Fruit fly (Drosophila melanogaster): ENCODE results near the gene mad2.

DNA sequence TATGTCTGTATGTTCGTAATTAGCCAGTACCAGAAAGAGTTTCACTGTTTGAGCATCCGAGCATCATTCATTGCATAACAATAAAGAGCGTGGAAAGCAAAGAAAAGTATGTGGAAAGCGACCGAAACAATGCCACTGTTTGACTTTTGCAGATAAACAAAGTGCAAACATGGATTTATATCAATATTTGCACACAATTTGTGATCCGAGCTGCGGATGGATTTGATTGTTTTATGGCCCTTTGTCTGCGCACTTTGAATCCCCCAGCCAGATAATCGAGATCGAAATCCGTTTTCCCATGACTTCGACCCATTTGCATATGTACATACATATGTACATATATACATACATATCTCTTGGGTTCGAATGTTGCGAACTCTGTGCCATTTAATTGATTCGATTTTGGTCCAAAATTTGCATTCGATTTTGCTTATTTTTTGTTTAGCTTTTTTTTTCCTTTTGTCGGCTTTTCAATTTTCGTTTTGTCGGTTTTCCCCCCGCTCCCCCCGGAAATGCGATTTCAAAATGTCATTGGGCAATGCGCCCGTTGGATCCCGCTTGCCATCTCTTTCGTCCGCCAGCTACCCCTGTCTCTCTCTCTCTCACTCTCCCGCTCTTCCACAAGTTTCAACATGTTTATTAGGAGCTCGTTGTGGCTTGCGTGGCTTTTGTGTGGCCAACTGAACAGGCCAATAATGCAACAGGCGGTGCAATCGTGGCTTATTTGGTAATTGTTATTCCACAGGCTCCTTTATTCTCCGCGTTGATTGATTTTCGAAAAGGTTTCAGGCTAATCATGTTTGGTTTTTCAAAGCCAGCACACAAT is 27.4 kb downstream of the mad2 start:
- TF ChIP-seq usp (GFP tag; optimal IDR thresholded peaks at IDR 0.05) = no peak
- TF ChIP-seq psq (optimal IDR thresholded peaks at IDR 0.05) = no peak
- no peak for TF ChIP-seq EcR (GFP tag; optimal IDR thresholded peaks at IDR 0.05)
- no peak for TF ChIP-seq Dll (optimal IDR thresholded peaks at IDR 0.05)
- TF ChIP-seq pan (optimal IDR thresholded peaks at IDR 0.05) = no peak
